Fruit fly (Drosophila melanogaster) whole organism, pupa: ENCODE results near the gene CG32071.
A peak's percentile ranks its signal among the peaks of the same experiment; 100 is the strongest.

Experiments used
- CG10348 ChIP-seq: fragments of 200-800 bp; sonication (Bioruptor generic); IDR thresholded peaks from 2 replicates; pipeline ENCODE4 v1.3.6; 2022; ENCODE audit warnings: missing biosample characterization, missing genetic modification characterization
- CG15710 ChIP-seq: fragments of 200-800 bp; sonication (Bioruptor generic); optimal IDR thresholded peaks from 2 replicates; lab custom pipeline; 2018; ENCODE audit warnings: missing biosample characterization, mild to moderate bottlenecking, missing genetic modification characterization, moderate library complexity
- CG4496 ChIP-seq: fragments of 200-800 bp; sonication (Bioruptor generic); IDR thresholded peaks from 3 replicates; pipeline ENCODE4 v1.3.6; 2022; ENCODE audit warnings: missing biosample characterization, missing genetic modification characterization
- CG8159 ChIP-seq: fragments of 200-800 bp; sonication (Bioruptor generic); optimal IDR thresholded peaks from 3 replicates; lab custom pipeline; 2018; ENCODE audit warnings: missing biosample characterization, mild to moderate bottlenecking, missing genetic modification characterization, moderate library complexity
- D1 ChIP-seq: fragments of 200-800 bp; sonication (Bioruptor generic); optimal IDR thresholded peaks from 2 replicates; lab custom pipeline; 2018; ENCODE audit warnings: missing biosample characterization, mild to moderate bottlenecking, missing genetic modification characterization, moderate library complexity
- Ets98B ChIP-seq: fragments of 200-800 bp; sonication (Bioruptor generic); IDR thresholded peaks from 2 replicates; pipeline ENCODE4 v1.3.6; 2022; ENCODE audit warnings: missing biosample characterization, missing genetic modification characterization
- Snoo ChIP-seq: fragments of 200-800 bp; sonication (Bioruptor generic); optimal IDR thresholded peaks from 3 replicates; lab custom pipeline; 2017; ENCODE audit warnings: missing biosample characterization, mild to moderate bottlenecking, missing genetic modification characterization, inconsistent platforms

- TF ChIP-seq CG8159 (tag; lab: Kevin White, UChicago) (peak; percentile 91), Snoo (tag; lab: Kevin White, UChicago) (peak; percentile 93), CG10348 (GFP tag; lab: Robert Waterston, UW) (peak; percentile 72), Ets98B (GFP tag; lab: Robert Waterston, UW) (peak; percentile 89), D1 (tag; lab: Kevin White, UChicago) (peak; percentile 89), CG15710 (peak; percentile 90), CG4496 (GFP tag; lab: Robert Waterston, UW) (peak; percentile 93)
Observed at dm6 chr3L:11097982-11098663, 5.5 kb downstream of the CG32071 start, which contains the start of the genes Irbp18 and APP-BP1.
